Worm (Caenorhabditis elegans): ENCODE results near the gene W08E12.6.

W08E12.6 gene

DNA sequence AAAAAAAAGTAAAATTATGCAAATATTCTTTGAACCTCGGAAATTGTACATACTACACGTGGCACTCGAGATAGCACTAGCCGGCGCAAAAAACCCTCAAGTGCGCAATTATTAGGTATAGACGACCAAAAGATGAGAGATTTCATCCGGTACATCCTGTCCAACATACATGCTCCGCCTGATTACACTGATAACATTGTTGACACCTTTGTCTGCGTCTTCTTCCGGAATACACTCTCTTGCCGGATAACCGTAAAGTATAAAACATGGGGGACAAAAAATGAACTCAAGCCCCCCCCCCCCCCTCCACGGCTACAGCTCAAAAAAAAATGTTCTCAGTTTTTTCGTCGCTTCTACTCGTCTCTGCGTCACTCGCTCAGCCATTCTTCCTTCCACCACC, at the start of gene W08E12.6:
W08E12.6 (plus strand) TSS at position 301 of the 400 bp plus-strand sequence.
- no peak for TF ChIP-seq T22C8.4 (GFP tag; IDR thresholded peaks at IDR 0.05)
- TF ChIP-seq ztf-23 (GFP tag; IDR thresholded peaks at IDR 0.05), result no peak
- TF ChIP-seq flt-1 (GFP tag; IDR thresholded peaks at IDR 0.05), result no peak
- TF ChIP-seq cog-1 (tag; optimal IDR thresholded peaks at IDR 0.05), result no peak
- no peak for TF ChIP-seq med-1 (GFP tag; optimal IDR thresholded peaks at IDR 0.05; ENCODE audit: insufficient read depth)
- TF ChIP-seq klf-2 (GFP tag; conservative IDR thresholded peaks at IDR 0.05), result no peak

DNA sequence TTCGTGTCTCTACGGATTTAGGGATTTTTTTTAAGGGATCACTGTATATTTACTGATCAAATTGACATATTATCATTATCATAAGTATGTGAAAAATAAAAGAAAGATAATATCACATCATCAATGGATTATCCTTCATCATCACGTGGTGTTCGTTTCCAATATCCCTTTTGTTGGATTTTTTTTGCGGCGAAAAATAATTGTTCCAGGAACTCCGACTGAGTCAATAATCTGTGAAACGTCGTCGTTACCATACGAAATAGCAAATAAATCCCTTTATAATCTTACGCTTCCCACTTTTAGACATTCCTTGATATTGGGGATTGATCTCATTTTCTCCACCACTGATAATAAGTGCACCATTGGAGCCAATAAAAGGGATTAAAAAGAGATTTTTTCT, 48.4 kb upstream of the W08E12.6 start:
- TF ChIP-seq ref-1 (GFP tag; conservative IDR thresholded peaks at IDR 0.05) (no peak), klf-2 (GFP tag; conservative IDR thresholded peaks at IDR 0.05) (no peak), T22C8.4 (GFP tag; IDR thresholded peaks at IDR 0.05) (no peak), ztf-29 (GFP tag; IDR thresholded peaks at IDR 0.05) (no peak), tab-1 (GFP tag; IDR thresholded peaks at IDR 0.05) (no peak), ztf-23 (GFP tag; IDR thresholded peaks at IDR 0.05) (no peak), cog-1 (tag; optimal IDR thresholded peaks at IDR 0.05) (no peak), flt-1 (GFP tag; IDR thresholded peaks at IDR 0.05) (no peak), med-1 (GFP tag; optimal IDR thresholded peaks at IDR 0.05; ENCODE audit: insufficient read depth) (no peak)

- TF ChIP-seq med-1 (GFP tag; optimal IDR thresholded peaks at IDR 0.05; ENCODE audit: insufficient read depth) (no peak), tab-1 (GFP tag; IDR thresholded peaks at IDR 0.05) (no peak), T22C8.4 (GFP tag; IDR thresholded peaks at IDR 0.05) (no peak), ref-1 (GFP tag; conservative IDR thresholded peaks at IDR 0.05) (no peak), ztf-29 (GFP tag; IDR thresholded peaks at IDR 0.05) (no peak), ztf-23 (GFP tag; IDR thresholded peaks at IDR 0.05) (no peak), flt-1 (GFP tag; IDR thresholded peaks at IDR 0.05) (no peak), cog-1 (tag; optimal IDR thresholded peaks at IDR 0.05) (no peak), klf-2 (GFP tag; conservative IDR thresholded peaks at IDR 0.05) (no peak)
Observed at ce11 chrIV:3251551-3251950, 46.8 kb upstream of the W08E12.6 start.

ce11 chrIV:3252047-3252446, 46.4 kb upstream of the W08E12.6 start:
- TF ChIP-seq ref-1 (GFP tag; conservative IDR thresholded peaks at IDR 0.05) (no peak), cog-1 (tag; optimal IDR thresholded peaks at IDR 0.05) (no peak), flt-1 (GFP tag; IDR thresholded peaks at IDR 0.05) (no peak), klf-2 (GFP tag; conservative IDR thresholded peaks at IDR 0.05) (no peak)

- TF ChIP-seq ref-1 (GFP tag; conservative IDR thresholded peaks at IDR 0.05), result no peak
- TF ChIP-seq med-1 (GFP tag; optimal IDR thresholded peaks at IDR 0.05; ENCODE audit: insufficient read depth), result no peak
- no peak for TF ChIP-seq cog-1 (tag; optimal IDR thresholded peaks at IDR 0.05)
- no peak for TF ChIP-seq ztf-29 (GFP tag; IDR thresholded peaks at IDR 0.05)
- no peak for TF ChIP-seq klf-2 (GFP tag; conservative IDR thresholded peaks at IDR 0.05)
- TF ChIP-seq ztf-23 (GFP tag; IDR thresholded peaks at IDR 0.05), result no peak
- no peak for TF ChIP-seq tab-1 (GFP tag; IDR thresholded peaks at IDR 0.05)
- no peak for TF ChIP-seq flt-1 (GFP tag; IDR thresholded peaks at IDR 0.05)
- TF ChIP-seq T22C8.4 (GFP tag; IDR thresholded peaks at IDR 0.05), result no peak
Observed at ce11 chrIV:3254443-3254842, 44.0 kb upstream of the W08E12.6 start, which contains the start of gene dmd-9. Gene dmd-9 (minus strand): TSS chrIV:3254543.

DNA sequence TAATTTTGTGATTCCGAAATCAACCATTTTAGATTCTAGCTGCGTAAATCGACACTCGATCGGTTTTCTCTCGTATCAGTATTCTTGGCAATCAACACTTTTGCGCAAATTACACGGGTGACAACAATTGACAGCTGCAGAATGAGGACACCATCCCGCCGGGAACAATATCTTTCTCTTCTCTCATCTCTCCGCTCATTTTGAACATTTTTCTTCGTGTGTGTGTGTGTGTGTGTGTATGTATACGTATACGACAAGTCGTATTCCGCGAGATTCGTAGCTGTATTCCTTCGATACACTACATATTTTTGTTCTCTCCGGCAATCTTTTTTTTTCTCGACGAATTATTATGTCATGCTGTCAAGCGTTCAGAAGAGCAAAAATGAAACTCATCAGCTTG, 41.5 kb upstream of the W08E12.6 start:
- TF ChIP-seq klf-2 (GFP tag; conservative IDR thresholded peaks at IDR 0.05), result no peak
- no peak for TF ChIP-seq tab-1 (GFP tag; IDR thresholded peaks at IDR 0.05)
- TF ChIP-seq ztf-23 (GFP tag; IDR thresholded peaks at IDR 0.05), result no peak
- TF ChIP-seq ztf-29 (GFP tag; IDR thresholded peaks at IDR 0.05), result no peak
- TF ChIP-seq med-1 (GFP tag; optimal IDR thresholded peaks at IDR 0.05; ENCODE audit: insufficient read depth), result no peak
- TF ChIP-seq ref-1 (GFP tag; conservative IDR thresholded peaks at IDR 0.05), result no peak
- TF ChIP-seq cog-1 (tag; optimal IDR thresholded peaks at IDR 0.05), result no peak
- no peak for TF ChIP-seq T22C8.4 (GFP tag; IDR thresholded peaks at IDR 0.05)
- no peak for TF ChIP-seq flt-1 (GFP tag; IDR thresholded peaks at IDR 0.05)

DNA sequence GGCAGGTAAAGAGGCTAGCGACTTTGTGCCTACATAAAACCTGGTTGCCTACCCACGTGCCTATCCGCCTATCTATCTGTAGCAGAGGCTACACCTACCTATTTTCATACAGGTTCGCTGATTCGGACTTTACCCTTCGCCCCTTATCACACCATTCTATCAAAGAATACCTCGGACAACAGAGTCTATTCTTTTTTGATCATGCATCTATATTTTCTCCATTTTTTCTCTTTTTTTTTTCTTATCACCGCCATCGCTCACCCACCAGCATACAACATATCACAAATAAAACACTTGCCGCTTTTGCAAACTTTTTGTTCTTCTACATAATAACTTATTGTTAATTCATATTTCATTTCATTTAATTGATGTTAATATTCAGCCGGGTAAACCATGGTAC, 39.9 kb upstream of the W08E12.6 start, which contains the start of gene T26C12.1:
T26C12.1 (plus strand) TSS at position 383 of the 400 bp plus-strand sequence.
- TF ChIP-seq ztf-23 (GFP tag; IDR thresholded peaks at IDR 0.05) (no peak), ref-1 (GFP tag; conservative IDR thresholded peaks at IDR 0.05) (no peak), cog-1 (tag; optimal IDR thresholded peaks at IDR 0.05) (no peak), med-1 (GFP tag; optimal IDR thresholded peaks at IDR 0.05; ENCODE audit: insufficient read depth) (no peak), T22C8.4 (GFP tag; IDR thresholded peaks at IDR 0.05) (no peak), klf-2 (GFP tag; conservative IDR thresholded peaks at IDR 0.05) (no peak), ztf-29 (GFP tag; IDR thresholded peaks at IDR 0.05) (no peak), flt-1 (GFP tag; IDR thresholded peaks at IDR 0.05) (no peak), tab-1 (GFP tag; IDR thresholded peaks at IDR 0.05) (no peak)

- TF ChIP-seq ref-1 (GFP tag; conservative IDR thresholded peaks at IDR 0.05), result no peak
- TF ChIP-seq T22C8.4 (GFP tag; IDR thresholded peaks at IDR 0.05), result no peak
- no peak for TF ChIP-seq med-1 (GFP tag; optimal IDR thresholded peaks at IDR 0.05; ENCODE audit: insufficient read depth)
Observed at ce11 chrIV:3260216-3260615, 38.2 kb upstream of the W08E12.6 start.

DNA sequence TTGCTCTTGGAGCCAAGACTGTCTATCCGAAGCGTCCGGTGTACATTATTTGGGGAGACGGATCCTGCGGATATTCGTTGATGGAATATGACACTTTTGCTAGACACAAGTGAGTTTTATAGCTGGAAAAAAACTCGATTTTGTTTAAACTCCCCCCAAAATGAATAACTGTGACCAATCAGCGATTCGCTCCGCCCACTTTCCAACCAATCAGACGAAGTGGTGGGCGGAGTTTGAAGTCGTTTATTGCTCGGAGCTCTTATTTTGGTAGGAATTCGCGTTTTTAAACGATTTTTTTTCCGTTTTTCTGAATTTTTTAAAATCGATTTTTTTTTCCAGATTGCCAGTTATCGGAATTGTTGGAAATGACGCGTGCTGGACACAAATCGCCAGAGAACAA, 36.6 kb upstream of the W08E12.6 start:
- TF ChIP-seq T22C8.4 (GFP tag; IDR thresholded peaks at IDR 0.05) (no peak), ref-1 (GFP tag; conservative IDR thresholded peaks at IDR 0.05) (no peak), tab-1 (GFP tag; IDR thresholded peaks at IDR 0.05) (no peak), flt-1 (GFP tag; IDR thresholded peaks at IDR 0.05) (no peak), ztf-23 (GFP tag; IDR thresholded peaks at IDR 0.05) (no peak), cog-1 (tag; optimal IDR thresholded peaks at IDR 0.05) (no peak)

DNA sequence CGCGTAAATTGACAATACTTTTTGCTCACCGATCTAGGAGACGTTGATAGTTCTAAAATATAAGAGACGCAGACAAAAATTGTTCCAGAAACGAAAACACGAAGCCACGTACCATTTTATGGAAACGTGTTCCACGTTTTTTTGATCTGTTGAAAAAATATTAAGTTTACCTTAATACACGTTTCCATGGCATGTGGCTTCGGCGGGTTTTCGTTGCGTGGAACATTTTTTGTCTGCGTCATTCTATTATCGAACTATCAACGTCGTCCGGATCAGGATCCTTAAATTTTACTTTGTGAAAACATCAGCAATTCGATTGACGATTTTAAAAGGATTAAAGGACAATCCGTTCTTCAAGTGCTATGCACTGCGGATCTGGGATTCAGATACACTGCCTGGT, 32.7 kb upstream of the W08E12.6 start, which contains the start of gene T26C12.2:
T26C12.2 (minus strand) TSS at position 101 of the 400 bp plus-strand sequence.
- TF ChIP-seq ztf-29 (GFP tag; IDR thresholded peaks at IDR 0.05) (no peak), tab-1 (GFP tag; IDR thresholded peaks at IDR 0.05) (no peak), ztf-23 (GFP tag; IDR thresholded peaks at IDR 0.05) (no peak), cog-1 (tag; optimal IDR thresholded peaks at IDR 0.05) (no peak), klf-2 (GFP tag; conservative IDR thresholded peaks at IDR 0.05) (no peak), med-1 (GFP tag; optimal IDR thresholded peaks at IDR 0.05; ENCODE audit: insufficient read depth) (no peak), flt-1 (GFP tag; IDR thresholded peaks at IDR 0.05) (no peak), T22C8.4 (GFP tag; IDR thresholded peaks at IDR 0.05) (no peak), ref-1 (GFP tag; conservative IDR thresholded peaks at IDR 0.05) (no peak)
